Fruit fly (Drosophila melanogaster): ENCODE results near the gene CAH8.
A peak's percentile ranks its signal among the peaks of the same experiment; 100 is the strongest.

CAH8 gene

dm6 chr3R:22357942-22358341 lies 31.6 kb downstream of the CAH8 start:
- TF ChIP-seq noc (tag; optimal IDR thresholded peaks at IDR 0.05), result peak; percentile 14

DNA sequence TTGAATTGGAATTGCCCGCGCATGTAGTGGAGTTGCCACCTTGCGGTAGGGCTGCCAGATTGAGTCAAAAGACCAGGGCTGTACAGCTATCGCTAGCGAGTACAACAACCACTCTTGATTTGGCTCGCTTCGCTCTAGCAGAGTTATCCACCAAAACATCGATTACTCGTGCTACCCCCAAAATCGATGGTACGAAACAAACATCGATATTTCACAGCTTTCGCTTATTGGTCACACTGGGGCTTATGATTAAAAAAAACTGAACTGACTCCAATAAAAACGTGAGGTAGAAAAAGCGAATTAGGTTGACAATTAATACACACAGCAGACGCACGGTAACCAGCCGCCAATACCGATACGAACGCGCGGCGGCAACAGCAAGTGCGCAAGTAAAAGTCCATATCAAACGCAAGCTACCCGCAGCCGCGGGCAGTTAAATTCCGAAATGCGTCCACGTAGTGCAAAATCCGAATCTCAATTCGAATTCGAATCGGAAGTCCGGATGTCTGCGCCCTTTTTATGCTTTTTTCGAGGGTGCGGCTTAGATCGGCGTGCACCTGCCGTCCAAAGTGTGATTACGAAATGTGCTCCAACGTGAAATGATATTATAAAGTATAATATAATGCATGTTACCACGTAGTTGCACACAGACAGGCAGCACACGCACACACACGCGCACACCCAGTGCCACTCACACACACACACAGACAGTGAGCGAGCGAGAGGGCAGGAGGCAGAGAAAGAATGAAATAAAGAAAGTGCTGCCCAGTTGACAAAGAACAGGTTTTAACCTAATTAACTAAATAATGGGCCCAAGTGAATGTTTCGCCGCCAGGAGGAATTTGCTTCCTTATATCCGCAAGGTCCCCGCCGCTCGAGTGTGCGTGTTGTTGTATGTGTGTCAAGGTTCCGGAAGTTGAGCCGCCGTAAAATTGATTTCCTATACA lies 32.8 kb downstream of the CAH8 start, which contains the start of gene Sar1:
TSS of gene Sar1 (plus strand) at position 222 of the 947 bp plus-strand sequence.
- peak; percentile 48 for TF ChIP-seq noc (tag; optimal IDR thresholded peaks at IDR 0.05)

DNA sequence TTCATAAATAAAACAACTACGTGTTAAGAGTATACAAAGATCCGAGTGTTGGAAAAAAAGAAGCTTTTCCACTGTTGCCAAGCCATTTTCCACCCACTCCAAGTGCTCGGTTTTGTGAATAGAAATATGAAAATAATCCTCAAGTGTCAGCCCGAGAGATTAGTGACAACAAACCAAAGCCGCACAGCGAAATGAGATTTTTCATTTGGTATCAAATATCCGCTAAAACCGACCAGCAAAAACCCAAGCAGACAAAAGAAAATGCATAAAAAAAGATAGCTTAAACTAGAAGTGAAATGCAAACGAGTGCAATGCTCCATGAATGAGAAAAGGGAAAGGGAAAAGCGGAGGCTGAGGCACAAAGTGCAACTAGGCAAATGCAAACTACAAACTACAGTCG lies 38.1 kb downstream of the CAH8 start, which contains the start of gene rdhB:
TSS of gene rdhB (plus strand) at position 301 of the 400 bp plus-strand sequence.
- no peak for TF ChIP-seq noc (tag; optimal IDR thresholded peaks at IDR 0.05)

DNA sequence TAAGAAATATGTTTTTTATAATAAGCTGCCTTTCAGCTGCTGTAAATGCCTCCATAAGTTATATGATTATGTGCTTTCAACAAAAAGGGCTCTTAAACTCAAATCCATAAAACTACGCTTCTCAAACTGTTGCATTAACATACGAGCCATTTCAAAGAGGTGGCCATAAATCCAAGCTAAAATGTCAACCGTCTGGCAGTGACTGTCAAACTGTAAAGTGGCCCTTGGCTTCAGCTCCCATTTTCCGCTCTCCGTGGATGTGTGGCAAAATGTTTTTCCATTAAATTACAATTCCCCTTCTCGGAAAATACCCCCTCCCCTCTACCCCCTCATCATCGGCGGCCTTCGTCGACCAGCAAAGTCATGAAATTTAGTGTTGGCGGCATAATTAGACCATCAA lies 46.8 kb downstream of the CAH8 start:
- TF ChIP-seq noc (tag; optimal IDR thresholded peaks at IDR 0.05), result no peak

- TF ChIP-seq noc (tag; optimal IDR thresholded peaks at IDR 0.05), result no peak
Observed at dm6 chr3R:22342151-22342550, 47.4 kb downstream of the CAH8 start, which contains the start of gene CG5386. CG5386 (minus strand) TSS chr3R:22342251.

- TF ChIP-seq noc (tag; optimal IDR thresholded peaks at IDR 0.05), result no peak
Observed at dm6 chr3R:22341652-22342051, 47.9 kb downstream of the CAH8 start.

DNA sequence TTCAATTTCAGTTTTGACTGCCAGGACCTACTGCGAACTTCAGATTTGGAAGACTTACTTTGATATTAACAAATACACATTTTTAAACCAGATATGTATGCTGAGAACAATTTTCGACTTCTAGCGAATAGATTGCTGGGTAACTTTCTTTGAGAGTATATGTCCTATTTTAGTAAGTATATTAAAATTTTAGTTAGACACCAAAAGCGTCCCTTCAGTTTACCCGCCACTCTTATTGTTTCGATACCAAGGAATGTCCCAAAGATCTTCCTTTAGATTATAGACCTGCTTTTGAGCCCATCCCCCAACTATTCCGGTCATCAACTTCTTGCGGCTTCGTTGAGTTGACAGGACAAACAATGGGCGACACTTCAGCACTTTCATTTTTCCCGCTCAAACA lies 49.3 kb downstream of the CAH8 start, which contains the start of gene CG5388:
TSS of gene CG5388 (minus strand) at position 101 of the 400 bp plus-strand sequence.
- no peak for TF ChIP-seq noc (tag; optimal IDR thresholded peaks at IDR 0.05)

dm6 chr3R:22339510-22339909 lies 50.0 kb downstream of the CAH8 start:
- TF ChIP-seq noc (tag; optimal IDR thresholded peaks at IDR 0.05), result no peak
